Worm (Caenorhabditis elegans) whole organism, L4 larva: Measurements from ENCODE around the gene D2024.5.

ENCODE experiments used
- D1046.2 ChIP-seq: fragments of 200-800 bp; sonication (Bioruptor generic); IDR thresholded peaks from 2 replicates; pipeline ENCODE4 v1.3.6; 2022; ENCODE audit warnings: missing genetic modification characterization, missing compliant biosample characterization
- T20F7.1 ChIP-seq: fragments of 200-800 bp; sonication (Bioruptor generic); optimal IDR thresholded peaks from 2 replicates; lab custom pipeline; 2018; ENCODE audit warnings: mild to moderate bottlenecking, missing genetic modification characterization, missing compliant biosample characterization
- ceh-28 ChIP-seq: fragments of 150-350 bp; optimal IDR thresholded peaks from 2 replicates; lab custom pipeline; 2014; ENCODE audit warnings: missing biosample characterization, missing genetic modification reagents, missing genetic modification characterization
- ceh-44 ChIP-seq: fragments of 200-800 bp; sonication (Bioruptor generic); IDR thresholded peaks from 2 replicates; pipeline ENCODE4 v1.3.6; 2022; ENCODE audit warnings: missing genetic modification reagents, missing genetic modification characterization, missing compliant biosample characterization
- ceh-82 ChIP-seq: sonication (generic microtip); optimal IDR thresholded peaks from 2 replicates; lab custom pipeline; 2017; ENCODE audit warnings: missing biosample characterization, missing genetic modification characterization
- daf-16 ChIP-seq, 3 experiments: sonication (generic microtip); optimal IDR thresholded peaks; 2 replicates each; lab custom pipeline; 2016 to 2017; ENCODE audit warnings: missing genetic modification characterization in 3 of 3, missing genetic modification reagents in 3 of 3, mild to moderate bottlenecking in 2 of 3, missing compliant biosample characterization in 2 of 3, missing biosample characterization in 1 of 3, moderate library complexity in 1 of 3
- dmd-6 ChIP-seq: fragments of 200-800 bp; sonication (Bioruptor generic); IDR thresholded peaks from 2 replicates; pipeline ENCODE4 v1.3.6; 2022; ENCODE audit warnings: missing genetic modification reagents, missing genetic modification characterization, missing compliant biosample characterization
- dmd-8 ChIP-seq: fragments of 200-800 bp; sonication (Bioruptor generic); IDR thresholded peaks from 2 replicates; pipeline ENCODE4 v1.3.6; 2022; ENCODE audit warnings: missing genetic modification characterization, missing compliant biosample characterization
- dpl-1 ChIP-seq: fragments of 150-350 bp; optimal IDR thresholded peaks from 2 replicates; lab custom pipeline; 2014; ENCODE audit warnings: missing biosample characterization, missing genetic modification reagents, missing genetic modification characterization
- dve-1 ChIP-seq: sonication (generic microtip); optimal IDR thresholded peaks from 2 replicates; lab custom pipeline; 2017; ENCODE audit warnings: antibody characterized with exemption, mild to moderate bottlenecking, missing genetic modification characterization, missing compliant biosample characterization; ENCODE audit not compliant: insufficient read depth
- egl-27 ChIP-seq: sonication (generic microtip); optimal IDR thresholded peaks from 3 replicates; lab custom pipeline; 2017; ENCODE audit warnings: missing biosample characterization, missing genetic modification reagents, missing genetic modification characterization
- fkh-10 ChIP-seq: fragments of 150-350 bp; optimal IDR thresholded peaks from 2 replicates; lab custom pipeline; 2014; ENCODE audit warnings: missing biosample characterization, missing genetic modification reagents, missing genetic modification characterization
- hif-1 ChIP-seq, 2 experiments: sonication (generic microtip); optimal IDR thresholded peaks; 2 replicates each; lab custom pipeline; 2016 to 2017; ENCODE audit warnings: missing compliant biosample characterization in 2 of 2, missing genetic modification characterization in 2 of 2, missing genetic modification reagents in 2 of 2, missing genotype in 2 of 2, mild to moderate bottlenecking in 1 of 2
- hlh-11 ChIP-seq: fragments of 200-800 bp; sonication (Bioruptor generic); optimal IDR thresholded peaks from 2 replicates; lab custom pipeline; 2018; ENCODE audit warnings: mild to moderate bottlenecking, missing genetic modification characterization, missing compliant biosample characterization
- hlh-30 ChIP-seq: sonication (generic microtip); optimal IDR thresholded peaks from 2 replicates; lab custom pipeline; 2017; ENCODE audit warnings: antibody characterized with exemption, mild to moderate bottlenecking, missing genetic modification characterization, missing compliant biosample characterization; ENCODE audit not compliant: insufficient read depth
- jun-1 ChIP-seq: fragments of 150-350 bp; optimal IDR thresholded peaks from 2 replicates; lab custom pipeline; 2014; ENCODE audit warnings: missing biosample characterization, missing genetic modification reagents, missing genetic modification characterization
- lin-13 ChIP-seq: fragments of 150-350 bp; optimal IDR thresholded peaks from 2 replicates; lab custom pipeline; 2014; ENCODE audit warnings: missing biosample characterization, missing genetic modification reagents, missing genetic modification characterization
- lin-15B ChIP-seq: fragments of 150-350 bp; sonication (generic microtip); optimal IDR thresholded peaks from 3 replicates; lab custom pipeline; 2014; ENCODE audit warnings: missing biosample characterization, missing genetic modification characterization
- lin-38 ChIP-seq: fragments of 200-800 bp; sonication (Bioruptor generic); IDR thresholded peaks from 2 replicates; pipeline ENCODE4 v1.3.6; 2022; ENCODE audit warnings: missing genetic modification reagents, missing genetic modification characterization, missing compliant biosample characterization
- lsy-2 ChIP-seq, 2 experiments: fragments of 150-350 bp in 1 of 2; sonication (generic microtip) in 1 of 2; optimal IDR thresholded peaks; 2 replicates each; lab custom pipeline; 2014 to 2017; ENCODE audit warnings: missing biosample characterization in 2 of 2, missing genetic modification characterization in 2 of 2
- madf-5 ChIP-seq, 2 experiments: fragments of 200-800 bp; sonication (Bioruptor generic); IDR thresholded peaks; 2 replicates each; pipeline ENCODE4 v1.3.6; 2022; ENCODE audit warnings: missing compliant biosample characterization in 2 of 2, missing genetic modification characterization in 2 of 2
- madf-9 ChIP-seq: fragments of 200-800 bp; sonication (Bioruptor generic); conservative IDR thresholded peaks from 2 replicates; pipeline ENCODE4 v1.3.6; 2022; ENCODE audit warnings: missing genetic modification reagents, missing genetic modification characterization, missing compliant biosample characterization
- mdl-1 ChIP-seq, 2 experiments: fragments of 150-350 bp in 1 of 2; sonication (generic microtip) in 1 of 2; optimal IDR thresholded peaks; 2 replicates each; lab custom pipeline; 2014 to 2017; ENCODE audit warnings: missing biosample characterization in 2 of 2, missing genetic modification characterization in 2 of 2
- mep-1 ChIP-seq: fragments of 150-350 bp; sonication (generic microtip); optimal IDR thresholded peaks from 3 replicates; lab custom pipeline; 2014; ENCODE audit warnings: missing biosample characterization, missing genetic modification characterization
- mes-2 ChIP-seq: sonication (generic microtip); optimal IDR thresholded peaks from 2 replicates; lab custom pipeline; 2016; ENCODE audit warnings: missing genotype, mild to moderate bottlenecking, missing genetic modification characterization, missing compliant biosample characterization; ENCODE audit not compliant: poor library complexity, severe bottlenecking
- mxl-3 ChIP-seq: fragments of 200-800 bp; sonication (Bioruptor generic); optimal IDR thresholded peaks from 2 replicates; lab custom pipeline; 2018; ENCODE audit warnings: mild to moderate bottlenecking, missing genetic modification characterization, missing compliant biosample characterization
- nhr-102 ChIP-seq: sonication (generic microtip); optimal IDR thresholded peaks from 2 replicates; lab custom pipeline; 2016; ENCODE audit warnings: mild to moderate bottlenecking, missing genetic modification characterization, moderate library complexity, missing compliant biosample characterization
- nhr-28 ChIP-seq: fragments of 150-350 bp; optimal IDR thresholded peaks from 2 replicates; lab custom pipeline; 2014; ENCODE audit warnings: missing biosample characterization, missing genetic modification characterization
- nhr-48 ChIP-seq: sonication (generic microtip); optimal IDR thresholded peaks from 2 replicates; lab custom pipeline; 2016; ENCODE audit warnings: mild to moderate bottlenecking, missing genetic modification characterization, missing compliant biosample characterization
- nhr-6 ChIP-seq: fragments of 150-350 bp; optimal IDR thresholded peaks from 2 replicates; lab custom pipeline; 2014; ENCODE audit warnings: missing biosample characterization, missing genetic modification characterization
- nhr-77 ChIP-seq: fragments of 150-350 bp; optimal IDR thresholded peaks from 2 replicates; lab custom pipeline; 2014; ENCODE audit warnings: missing biosample characterization, missing genetic modification characterization
- pha-4 ChIP-seq, 2 experiments: fragments of 150-350 bp in 1 of 2; fragments of 200-800 bp in 1 of 2; sonication (Bioruptor generic) in 1 of 2; IDR thresholded peaks in 1 of 2; optimal IDR thresholded peaks in 1 of 2; 2 replicates each; pipeline versions ENCODE4 v1.3.6 to Lab custom; 2014 to 2022; ENCODE audit warnings: missing genetic modification characterization in 2 of 2, missing genetic modification reagents in 2 of 2, missing biosample characterization in 1 of 2, missing compliant biosample characterization in 1 of 2
- pqm-1 ChIP-seq: sonication (generic microtip); optimal IDR thresholded peaks from 2 replicates; lab custom pipeline; 2017; ENCODE audit warnings: missing biosample characterization, missing genetic modification characterization
- rbr-2 ChIP-seq: sonication (generic microtip); optimal IDR thresholded peaks from 2 replicates; lab custom pipeline; 2016; ENCODE audit warnings: missing genotype, missing genetic modification characterization, missing compliant biosample characterization
- set-16 ChIP-seq: fragments of 200-800 bp; sonication (Bioruptor generic); IDR thresholded peaks from 2 replicates; pipeline ENCODE4 v1.3.6; 2022; ENCODE audit warnings: missing genetic modification reagents, missing genetic modification characterization, missing compliant biosample characterization
- unc-130 ChIP-seq: sonication (generic microtip); optimal IDR thresholded peaks from 2 replicates; lab custom pipeline; 2016; ENCODE audit warnings: missing genetic modification reagents, missing genetic modification characterization, missing compliant biosample characterization
- unc-62 ChIP-seq, 3 experiments: fragments of 150-350 bp in 1 of 3; sonication (generic microtip); optimal IDR thresholded peaks in 2 of 3; peaks in 1 of 3; 1 replicate in 1 of 3; 2 replicates in 2 of 3; lab custom pipeline; 2014 to 2017; ENCODE audit warnings: missing biosample characterization in 3 of 3, missing genetic modification characterization in 3 of 3, missing genetic modification reagents in 3 of 3, missing genotype in 1 of 3

D2024.5 gene

ce11 chrIV:7230935-7231334 is 2.8 kb upstream of the D2024.5 start, which contains the start of gene D2024.4:
Gene D2024.4, plus strand, starts transcription at chrIV:7231235.
- TF ChIP-seq mep-1 (tag; lab: Kevin White, UChicago) (no peak), pha-4 (GFP tag; IDR thresholded peaks at IDR 0.05; lab: Robert Waterston, UW) (no peak), pha-4 (tag; optimal IDR thresholded peaks at IDR 0.05; lab: Kevin White, UChicago) (no peak), dmd-8 (no peak)

- TF ChIP-seq hlh-11 (tag; lab: Kevin White, UChicago) (peak; percentile 45), madf-9 (GFP tag; lab: Robert Waterston, UW) (no peak), lin-15B (peak; percentile 17), ceh-44 (GFP tag; lab: Robert Waterston, UW) (peak; percentile 78), pha-4 (GFP tag; IDR thresholded peaks at IDR 0.05; lab: Robert Waterston, UW) (no peak), pha-4 (tag; optimal IDR thresholded peaks at IDR 0.05; lab: Kevin White, UChicago) (peak; percentile 94), nhr-77 (peak; percentile 85), lin-13 (GFP tag; lab: Kevin White, UChicago) (peak; percentile 67), dpl-1 (GFP tag; lab: Kevin White, UChicago) (peak; percentile 58), nhr-102 (tag; lab: Kevin White, UChicago) (no peak), ceh-82 (no peak), ceh-28 (tag; lab: Kevin White, UChicago) (peak; percentile 43), nhr-6 (tag; lab: Kevin White, UChicago) (peak; percentile 71), mep-1 (tag; lab: Kevin White, UChicago) (peak; percentile 88), madf-5 (GFP tag; IDR thresholded peaks at IDR 0.05; lab: Robert Waterston, UW) (no peak), hlh-30 (tag; lab: Kevin White, UChicago) (peak; percentile 36), unc-62 (GFP tag; optimal IDR thresholded peaks at IDR 0.05 in 1 of 2; lab: Kevin White, UChicago) (no peak), unc-62 (tag; optimal IDR thresholded peaks at IDR 0.05; lab: Kevin White, UChicago) (no peak), pqm-1 (tag; lab: Kevin White, UChicago) (peak; percentile 37), T20F7.1 (GFP tag; lab: Kevin White, UChicago) (peak; percentile 47), hif-1 (tag; optimal IDR thresholded peaks at IDR 0.05; lab: Kevin White, UChicago) (peak in 1 of 2 experiments; percentile 60), mxl-3 (GFP tag; lab: Kevin White, UChicago) (peak; percentile 59), daf-16 (GFP tag; optimal IDR thresholded peaks at IDR 0.05; lab: Kevin White, UChicago) (no peak), daf-16 (tag; optimal IDR thresholded peaks at IDR 0.05; lab: Kevin White, UChicago) (peak; percentile 42), unc-130 (GFP tag; lab: Kevin White, UChicago) (peak; percentile 79), dmd-6 (GFP tag; lab: Robert Waterston, UW) (0 out of 2 replicates have a peak, but pooled peaks have one; percentile 29), egl-27 (no peak), D1046.2 (no peak), lsy-2 (tag; optimal IDR thresholded peaks at IDR 0.05; lab: Kevin White, UChicago) (peak in 1 of 2 experiments; percentile 85), nhr-28 (tag; lab: Kevin White, UChicago) (peak; percentile 72), rbr-2 (peak; percentile 63), nhr-48 (tag; lab: Kevin White, UChicago) (no peak), mes-2 (tag; lab: Kevin White, UChicago) (peak; percentile 96), dve-1 (tag; lab: Kevin White, UChicago) (peak; percentile 86), jun-1 (tag; lab: Kevin White, UChicago) (no peak), lin-38 (peak; percentile 96), set-16 (GFP tag; lab: Robert Waterston, UW) (no peak), mdl-1 (tag; optimal IDR thresholded peaks at IDR 0.05; lab: Kevin White, UChicago) (no peak), fkh-10 (peak; percentile 17)
These were observed 2.1 kb upstream of the D2024.5 start, which contains the start of gene cap-1 for ce11 chrIV:7230198-7230597. Gene cap-1, minus strand, starts transcription at chrIV:7230223.
